Worm (Caenorhabditis elegans) whole organism, L4 larva: ENCODE results near the gene tra-3.
"Not testable (repeated sequence)": the region's sequence is repeated elsewhere in the genome, so short reads cannot be mapped to it uniquely, and the experiment has no call there.

Experiments
- Y75B8A.6 ChIP-seq: fragments of 200-800 bp; sonication (Bioruptor generic); IDR thresholded peaks from 2 replicates; pipeline ENCODE4 v1.3.6; 2022; ENCODE audit warnings: missing genetic modification reagents, missing genetic modification characterization, missing compliant biosample characterization
- aha-1 ChIP-seq: fragments of 150-350 bp; peaks from one replicate; lab custom pipeline; 2014; ENCODE audit warnings: missing biosample characterization, missing genetic modification characterization
- egl-27 ChIP-seq: sonication (generic microtip); optimal IDR thresholded peaks from 3 replicates; lab custom pipeline; 2017; ENCODE audit warnings: missing biosample characterization, missing genetic modification reagents, missing genetic modification characterization
- pha-4 ChIP-seq, 2 experiments: fragments of 150-350 bp in 1 of 2; fragments of 200-800 bp in 1 of 2; sonication (Bioruptor generic) in 1 of 2; IDR thresholded peaks in 1 of 2; optimal IDR thresholded peaks in 1 of 2; 2 replicates each; pipeline versions ENCODE4 v1.3.6 to Lab custom; 2014 to 2022; ENCODE audit warnings: missing genetic modification characterization in 2 of 2, missing genetic modification reagents in 2 of 2, missing biosample characterization in 1 of 2, missing compliant biosample characterization in 1 of 2

- TF ChIP-seq aha-1 (tag; lab: Kevin White, UChicago); Y75B8A.6 (GFP tag; lab: Robert Waterston, UW); pha-4 (GFP tag; IDR thresholded peaks at IDR 0.05; lab: Robert Waterston, UW); pha-4 (tag; optimal IDR thresholded peaks at IDR 0.05; lab: Kevin White, UChicago); egl-27 (tag; lab: Kevin White, UChicago): not testable (repeated sequence)
Observed at ce11 chrIV:14460673-14461240, 16.8 kb upstream of the tra-3 start.
